Worm (Caenorhabditis elegans) whole organism, midembryonic: ENCODE data around the gene F43C1.5.

Source experiments
- T22C8.4 ChIP-seq: fragments of 200-800 bp; sonication (Bioruptor generic); IDR thresholded peaks from 2 replicates; pipeline ENCODE4 v1.3.6; 2022; ENCODE audit warnings: missing genetic modification characterization, missing compliant biosample characterization
- cog-1 ChIP-seq: sonication (generic microtip); optimal IDR thresholded peaks from 2 replicates; lab custom pipeline; 2016; ENCODE audit warnings: missing genetic modification characterization, missing compliant biosample characterization
- flt-1 ChIP-seq: fragments of 200-800 bp; sonication (Bioruptor generic); IDR thresholded peaks from 2 replicates; pipeline ENCODE4 v1.3.6; 2022; ENCODE audit warnings: missing genetic modification characterization, missing compliant biosample characterization
- klf-2 ChIP-seq: fragments of 200-800 bp; sonication (Bioruptor generic); conservative IDR thresholded peaks from 2 replicates; pipeline ENCODE4 v1.3.6; 2022; ENCODE audit warnings: missing genetic modification reagents, missing genetic modification characterization, missing compliant biosample characterization
- med-1 ChIP-seq: sonication (generic microtip); optimal IDR thresholded peaks from 2 replicates; lab custom pipeline; 2017; ENCODE audit warnings: missing genetic modification characterization, mild to moderate bottlenecking, missing compliant biosample characterization, antibody characterized with exemption, missing genetic modification reagents; ENCODE audit not compliant: insufficient read depth
- ref-1 ChIP-seq: fragments of 200-800 bp; sonication (Bioruptor generic); conservative IDR thresholded peaks from 2 replicates; pipeline ENCODE4 v1.3.6; 2022; ENCODE audit warnings: missing genetic modification reagents, missing genetic modification characterization, missing compliant biosample characterization
- tab-1 ChIP-seq: fragments of 200-800 bp; sonication (Bioruptor generic); IDR thresholded peaks from 2 replicates; pipeline ENCODE4 v1.3.6; 2022; ENCODE audit warnings: missing genetic modification characterization, missing compliant biosample characterization
- ztf-23 ChIP-seq: fragments of 200-800 bp; sonication (Bioruptor generic); IDR thresholded peaks from 2 replicates; pipeline ENCODE4 v1.3.6; 2022; ENCODE audit warnings: missing genetic modification reagents, missing genetic modification characterization, missing compliant biosample characterization
- ztf-29 ChIP-seq: fragments of 200-800 bp; sonication (Bioruptor generic); IDR thresholded peaks from 2 replicates; pipeline ENCODE4 v1.3.6; 2022; ENCODE audit warnings: missing genetic modification reagents, missing genetic modification characterization, missing compliant biosample characterization

The F43C1.5 gene

DNA sequence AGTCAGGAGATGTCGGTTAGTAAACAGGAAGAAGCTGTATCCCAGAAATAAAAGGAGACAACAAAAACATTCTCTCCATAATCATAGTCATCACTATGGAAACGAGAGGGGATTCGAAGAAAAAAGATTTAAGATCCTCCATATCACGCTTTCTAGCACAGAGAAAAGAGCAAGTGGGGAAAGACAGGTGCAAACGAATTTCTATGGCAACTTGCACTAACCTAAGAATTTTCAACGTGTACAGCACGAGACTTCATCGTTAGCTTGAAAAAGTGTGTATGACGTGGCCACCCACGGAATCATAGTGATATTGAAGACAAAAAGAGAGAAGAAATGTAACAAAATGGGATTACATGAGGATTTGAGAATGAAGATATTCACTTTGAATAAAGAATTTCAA lies 8.1 kb upstream of the F43C1.5 start:
- TF ChIP-seq cog-1 (tag; lab: Kevin White, UChicago), result no peak
- TF ChIP-seq ztf-29, result no peak
- no peak for TF ChIP-seq ref-1 (GFP tag; lab: Robert Waterston, UW)
- no peak for TF ChIP-seq ztf-23 (GFP tag; lab: Robert Waterston, UW)
- TF ChIP-seq T22C8.4 (GFP tag; lab: Robert Waterston, UW), result no peak
- TF ChIP-seq med-1 (GFP tag; lab: Kevin White, UChicago), result no peak
- TF ChIP-seq flt-1 (GFP tag; lab: Robert Waterston, UW), result no peak
- TF ChIP-seq tab-1 (GFP tag; lab: Robert Waterston, UW), result no peak
- no peak for TF ChIP-seq klf-2

DNA sequence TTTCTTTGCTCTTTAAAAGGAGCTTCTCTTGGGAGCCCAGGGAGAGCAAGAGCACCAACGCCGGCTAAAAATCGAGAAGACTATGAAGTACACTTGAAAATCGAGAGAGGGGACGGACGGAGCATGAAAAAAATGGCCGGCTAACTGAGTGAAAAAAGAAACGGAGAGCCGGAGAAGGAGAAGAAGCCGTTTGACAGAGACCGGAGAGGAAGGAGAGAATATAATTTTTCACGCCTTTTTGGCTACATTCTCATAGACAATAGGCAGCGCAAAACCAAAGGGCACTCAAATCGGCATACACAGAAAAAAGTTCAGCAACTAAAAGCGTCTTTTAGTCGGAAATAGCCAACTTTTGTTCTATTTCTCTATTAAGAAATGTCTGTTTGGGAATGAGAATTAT lies 7.4 kb upstream of the F43C1.5 start:
- TF ChIP-seq med-1 (GFP tag; lab: Kevin White, UChicago) (no peak), ztf-29 (no peak), tab-1 (GFP tag; lab: Robert Waterston, UW) (no peak), cog-1 (tag; lab: Kevin White, UChicago) (no peak), ref-1 (GFP tag; lab: Robert Waterston, UW) (no peak), klf-2 (no peak), flt-1 (GFP tag; lab: Robert Waterston, UW) (no peak), ztf-23 (GFP tag; lab: Robert Waterston, UW) (no peak), T22C8.4 (GFP tag; lab: Robert Waterston, UW) (no peak)

DNA sequence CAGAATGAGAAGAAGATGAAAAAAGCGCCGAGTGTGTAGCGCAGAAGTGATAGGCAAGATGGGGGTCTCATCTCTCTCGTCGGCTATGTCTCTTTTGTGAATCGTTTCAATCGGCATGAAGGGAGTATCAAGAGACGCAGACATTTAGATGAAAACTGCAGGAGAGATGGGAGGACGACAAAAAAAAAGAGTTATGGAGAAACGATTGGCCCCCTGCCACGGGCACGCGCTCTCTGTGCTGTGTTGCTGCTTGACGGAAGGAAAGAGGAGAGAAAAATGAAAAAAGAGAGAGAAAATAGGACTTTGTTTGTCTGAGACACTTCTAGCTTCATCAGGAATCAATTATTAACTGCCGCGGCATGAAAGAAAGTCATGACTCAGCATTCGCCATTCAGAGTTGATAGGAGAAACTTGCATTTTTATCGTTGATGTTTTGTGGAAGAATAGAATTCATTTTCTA lies 5.2 kb upstream of the F43C1.5 start:
- peak; percentile 39; the same call in 1 of the 2 replicates for TF ChIP-seq ztf-29
- peak; percentile 56 for TF ChIP-seq cog-1 (tag; lab: Kevin White, UChicago)
- TF ChIP-seq ztf-23 (GFP tag; lab: Robert Waterston, UW), result no peak
- no peak for TF ChIP-seq ref-1 (GFP tag; lab: Robert Waterston, UW)
- TF ChIP-seq flt-1 (GFP tag; lab: Robert Waterston, UW), result no peak

DNA sequence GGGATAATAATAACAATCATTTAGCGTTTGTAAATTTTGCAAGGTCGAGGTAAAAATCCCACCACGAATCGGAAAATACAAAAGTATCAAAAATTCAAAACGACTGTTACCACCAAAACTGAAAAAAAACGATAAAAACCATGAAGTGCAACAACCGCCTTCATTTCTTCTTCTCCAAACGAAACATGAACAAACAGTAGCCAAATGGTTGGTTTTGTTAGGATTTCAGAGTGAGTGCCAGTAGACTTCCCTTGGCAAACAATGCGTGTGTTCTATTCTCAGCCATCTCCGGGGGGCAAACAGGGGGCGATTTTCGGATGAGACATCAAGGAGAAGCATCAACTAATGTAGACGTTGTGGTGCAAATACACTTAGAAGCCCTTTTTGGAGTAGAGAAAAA lies 4.2 kb upstream of the F43C1.5 start:
- no peak for TF ChIP-seq tab-1 (GFP tag; lab: Robert Waterston, UW)
- no peak for TF ChIP-seq cog-1 (tag; lab: Kevin White, UChicago)
- TF ChIP-seq ztf-23 (GFP tag; lab: Robert Waterston, UW), result no peak
- no peak for TF ChIP-seq med-1 (GFP tag; lab: Kevin White, UChicago)

DNA sequence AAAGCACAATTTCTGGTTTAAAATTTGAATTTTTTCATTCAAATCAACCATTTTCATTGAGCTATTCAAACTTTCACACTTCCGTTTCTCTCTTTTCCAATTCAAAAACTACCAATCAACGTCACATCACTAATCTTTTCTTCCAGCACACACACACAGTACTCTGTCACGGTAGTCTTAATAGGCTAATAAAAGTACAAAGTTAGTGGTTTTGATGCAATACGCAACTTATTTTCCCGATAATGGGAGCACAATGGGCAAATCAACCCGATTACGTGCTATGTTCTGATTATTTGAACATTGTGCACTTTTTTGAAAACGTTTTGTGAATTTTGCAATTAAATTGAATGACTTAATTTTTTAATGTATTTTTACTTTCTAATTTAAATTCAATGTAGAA lies 1.6 kb upstream of the F43C1.5 start:
- TF ChIP-seq T22C8.4 (GFP tag; lab: Robert Waterston, UW), result no peak
- no peak for TF ChIP-seq ztf-23 (GFP tag; lab: Robert Waterston, UW)
- TF ChIP-seq med-1 (GFP tag; lab: Kevin White, UChicago), result no peak
- TF ChIP-seq ref-1 (GFP tag; lab: Robert Waterston, UW), result no peak
- TF ChIP-seq klf-2, result no peak

DNA sequence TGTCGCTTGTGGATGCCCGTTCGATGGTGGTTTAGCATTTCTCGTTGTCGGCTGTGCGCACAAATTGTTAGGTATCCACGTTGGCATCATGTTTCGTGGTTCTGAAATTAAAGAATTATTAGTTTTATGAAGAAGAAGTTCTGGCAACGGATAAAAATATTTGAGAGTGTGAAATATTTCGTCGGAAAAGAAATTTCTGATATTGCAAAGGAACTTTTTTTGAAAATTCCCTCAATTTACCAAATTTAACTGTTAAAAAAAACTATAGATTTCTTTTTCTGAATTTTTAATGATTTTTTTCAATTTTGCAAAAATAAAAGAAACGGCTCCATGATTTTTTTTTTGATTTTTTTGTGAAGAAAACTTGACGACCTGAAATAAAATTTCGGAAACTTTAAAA lies 933 bp upstream of the F43C1.5 start, which contains the start of gene mpk-1:
TSS of gene mpk-1 (minus strand) at position 101 of the 400 bp plus-strand sequence.
- TF ChIP-seq cog-1 (tag; lab: Kevin White, UChicago) (no peak), T22C8.4 (GFP tag; lab: Robert Waterston, UW) (no peak), ztf-23 (GFP tag; lab: Robert Waterston, UW) (no peak), flt-1 (GFP tag; lab: Robert Waterston, UW) (no peak), med-1 (GFP tag; lab: Kevin White, UChicago) (no peak), ref-1 (GFP tag; lab: Robert Waterston, UW) (no peak), klf-2 (no peak), tab-1 (GFP tag; lab: Robert Waterston, UW) (no peak)

DNA sequence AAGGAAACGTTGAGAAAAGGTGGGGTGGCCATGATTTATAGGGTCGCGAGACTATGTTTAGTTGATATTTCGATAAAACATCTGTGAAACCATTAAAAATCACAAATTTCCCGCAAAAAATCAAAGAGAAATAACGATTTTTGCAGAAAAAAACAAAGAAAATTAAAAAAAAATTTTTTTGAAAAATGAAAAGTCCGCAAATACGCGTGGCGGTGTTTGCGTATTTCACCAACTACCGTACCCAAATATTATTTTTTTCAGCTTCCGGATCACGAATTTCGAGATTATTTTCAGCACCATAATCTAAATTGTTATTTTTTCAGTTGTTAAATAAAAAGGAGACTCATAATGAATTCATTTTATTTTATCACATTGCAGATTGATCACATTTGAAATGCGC lies 1.2 kb downstream of the F43C1.5 start:
- TF ChIP-seq ztf-29 (no peak), cog-1 (tag; lab: Kevin White, UChicago) (no peak), ref-1 (GFP tag; lab: Robert Waterston, UW) (no peak), flt-1 (GFP tag; lab: Robert Waterston, UW) (no peak), T22C8.4 (GFP tag; lab: Robert Waterston, UW) (no peak), ztf-23 (GFP tag; lab: Robert Waterston, UW) (no peak), klf-2 (no peak), med-1 (GFP tag; lab: Kevin White, UChicago) (no peak), tab-1 (GFP tag; lab: Robert Waterston, UW) (no peak)

DNA sequence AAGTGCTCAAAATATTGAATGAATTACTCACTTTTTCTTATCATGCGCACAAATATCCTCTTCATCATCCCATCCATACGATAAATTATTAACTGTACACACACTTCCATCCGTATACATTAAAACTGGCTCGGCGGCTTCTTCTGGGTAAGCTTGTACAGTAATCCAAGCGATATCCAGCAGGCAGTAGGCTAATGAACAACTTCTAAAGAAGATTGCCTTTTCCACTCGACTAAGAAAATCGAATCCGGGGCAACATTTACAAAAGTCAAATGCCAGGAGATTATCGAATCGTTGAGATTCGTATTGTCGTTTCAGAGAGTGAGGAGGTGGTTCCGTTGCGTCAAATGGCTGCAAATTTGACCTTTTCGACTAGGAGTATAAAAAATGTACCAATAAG lies 2.4 kb downstream of the F43C1.5 start:
- TF ChIP-seq ref-1 (GFP tag; lab: Robert Waterston, UW) (no peak), ztf-23 (GFP tag; lab: Robert Waterston, UW) (no peak), tab-1 (GFP tag; lab: Robert Waterston, UW) (no peak), cog-1 (tag; lab: Kevin White, UChicago) (no peak), klf-2 (no peak), ztf-29 (no peak), flt-1 (GFP tag; lab: Robert Waterston, UW) (no peak), med-1 (GFP tag; lab: Kevin White, UChicago) (no peak), T22C8.4 (GFP tag; lab: Robert Waterston, UW) (no peak)

DNA sequence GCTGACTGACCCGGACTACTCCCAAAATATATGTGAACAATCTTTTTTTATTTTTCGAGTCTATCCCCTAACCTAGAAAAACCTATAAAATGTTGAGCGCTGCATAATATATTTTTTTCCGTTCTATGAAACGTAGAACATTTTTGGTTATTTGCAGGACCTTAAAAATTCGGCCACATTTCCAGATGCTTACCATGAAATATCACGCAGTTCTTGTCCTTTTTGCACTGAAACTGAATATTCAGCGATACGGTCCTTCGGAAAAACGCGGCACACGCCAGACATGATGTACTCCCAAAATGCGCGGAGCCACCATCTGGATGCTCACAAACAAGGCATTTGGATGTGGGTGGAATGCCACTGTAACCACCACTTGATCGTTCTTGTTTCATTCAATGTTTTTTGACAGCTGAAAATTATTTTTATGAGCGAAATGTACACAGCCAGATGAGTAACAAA lies 3.9 kb downstream of the F43C1.5 start, which contains the start of gene nhr-20:
TSS of gene nhr-20 (minus strand) at position 409 of the 459 bp plus-strand sequence.
- TF ChIP-seq flt-1 (GFP tag; lab: Robert Waterston, UW), result no peak
- TF ChIP-seq med-1 (GFP tag; lab: Kevin White, UChicago), result no peak
- TF ChIP-seq klf-2, result no peak
- no peak for TF ChIP-seq tab-1 (GFP tag; lab: Robert Waterston, UW)
- no peak for TF ChIP-seq ztf-29
- no peak for TF ChIP-seq T22C8.4 (GFP tag; lab: Robert Waterston, UW)
- TF ChIP-seq ref-1 (GFP tag; lab: Robert Waterston, UW), result no peak
